Worm (Caenorhabditis elegans): ENCODE data around the gene vwa-8.

ce11 chrX:13038791-13039190 is 47.5 kb downstream of the vwa-8 start:
- no peak for TF ChIP-seq dpff-1 (tag; optimal IDR thresholded peaks at IDR 0.05)
- no peak for TF ChIP-seq ekl-4 (GFP tag; IDR thresholded peaks at IDR 0.05)
- no peak for TF ChIP-seq nfyb-1 (GFP tag; IDR thresholded peaks at IDR 0.05)
- TF ChIP-seq F10E7.11 (tag; optimal IDR thresholded peaks at IDR 0.05): peak; percentile 54
- TF ChIP-seq mxl-1 (tag; optimal IDR thresholded peaks at IDR 0.05): peak; percentile 47
- no peak for TF ChIP-seq tlf-1 (GFP tag; optimal IDR thresholded peaks at IDR 0.05)
- TF ChIP-seq lag-1 (GFP tag; IDR thresholded peaks at IDR 0.05): no peak
- TF ChIP-seq lsl-1 (GFP tag; optimal IDR thresholded peaks at IDR 0.05): no peak
- TF ChIP-seq lir-1 (GFP tag; conservative IDR thresholded peaks at IDR 0.05): no peak
- peak; percentile 64 for TF ChIP-seq mes-4 (tag; optimal IDR thresholded peaks at IDR 0.05)
- TF ChIP-seq mcd-1 (GFP tag; IDR thresholded peaks at IDR 0.05): no peak
